Worm (Caenorhabditis elegans) whole organism, L3 larva: ENCODE measurements around the gene srj-29.

Experiments used
- elt-1 ChIP-seq: fragments of 150-350 bp; optimal IDR thresholded peaks from 2 replicates; lab custom pipeline; 2014; ENCODE audit warnings: missing biosample characterization, missing genetic modification characterization
- lin-39 ChIP-seq: fragments of 150-350 bp; optimal IDR thresholded peaks from 2 replicates; lab custom pipeline; 2018; ENCODE audit warnings: missing biosample characterization, missing genetic modification reagents, missing genetic modification characterization
- nhr-25 ChIP-seq: sonication (generic microtip); optimal IDR thresholded peaks from 2 replicates; lab custom pipeline; 2017; ENCODE audit warnings: missing biosample characterization, missing genetic modification characterization
- nhr-77 ChIP-seq: fragments of 150-350 bp; optimal IDR thresholded peaks from 2 replicates; lab custom pipeline; 2014; ENCODE audit warnings: missing biosample characterization, missing genetic modification characterization
- unc-62 ChIP-seq: fragments of 150-350 bp; sonication (generic microtip); optimal IDR thresholded peaks from 4 replicates; lab custom pipeline; 2014; ENCODE audit warnings: missing biosample characterization, missing genetic modification reagents, missing genetic modification characterization

- TF ChIP-seq elt-1 (tag; lab: Kevin White, UChicago) (no peak), lin-39 (no peak), unc-62 (GFP tag; lab: Kevin White, UChicago) (no peak), nhr-77 (tag; lab: Kevin White, UChicago) (no peak), nhr-25 (no peak)
Observed at ce11 chrV:16124739-16125138, 49.3 kb downstream of the srj-29 start, which contains the start of gene nhr-111.
